Worm (Caenorhabditis elegans): ENCODE measurements around the gene M151.10.

M151.10 gene

DNA sequence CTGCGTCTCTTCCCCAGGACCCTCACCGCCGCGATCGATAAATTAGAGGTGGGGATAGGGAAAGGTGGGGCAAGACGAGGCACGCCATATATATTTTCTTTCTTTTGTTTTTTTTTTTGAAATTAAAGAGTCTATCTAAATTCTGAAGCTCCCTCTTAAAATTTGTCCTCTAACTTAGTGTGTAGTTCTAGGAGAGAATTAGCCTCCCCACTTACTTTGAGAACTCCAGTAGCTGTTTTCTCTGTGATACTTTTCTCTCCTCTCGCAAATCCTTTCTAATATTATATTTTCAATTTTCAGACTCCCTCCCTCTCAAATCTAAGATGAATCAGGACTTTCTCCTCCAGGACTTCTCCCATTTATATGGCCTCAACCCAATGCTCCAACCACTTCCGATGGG lies 18.1 kb downstream of the M151.10 start, which contains the start of gene M151.7:
Gene M151.7, plus strand, starts transcription at position 301 of the 400 bp plus-strand sequence.
- no peak for TF ChIP-seq nhr-20 (tag; optimal IDR thresholded peaks at IDR 0.05)
- TF ChIP-seq unc-98 (GFP tag; IDR thresholded peaks at IDR 0.05) = no peak
- no peak for TF ChIP-seq C34B4.2 (tag; optimal IDR thresholded peaks at IDR 0.05)
- no peak for TF ChIP-seq ceh-82 (tag; optimal IDR thresholded peaks at IDR 0.05)
- TF ChIP-seq fkh-8 (tag; optimal IDR thresholded peaks at IDR 0.05) = no peak
- TF ChIP-seq sup-37 (GFP tag; optimal IDR thresholded peaks at IDR 0.05) = no peak
- no peak for TF ChIP-seq blmp-1 (tag; optimal IDR thresholded peaks at IDR 0.05)
- TF ChIP-seq dpl-1 (GFP tag; optimal IDR thresholded peaks at IDR 0.05) = no peak
- TF ChIP-seq mef-2 (tag; optimal IDR thresholded peaks at IDR 0.05) = no peak
- TF ChIP-seq nhr-71 (tag; optimal IDR thresholded peaks at IDR 0.05) = no peak
- no peak for TF ChIP-seq snpc-4 (tag; optimal IDR thresholded peaks at IDR 0.05)
- no peak for TF ChIP-seq elt-2 (tag; optimal IDR thresholded peaks at IDR 0.05)
- TF ChIP-seq pqm-1 (tag; optimal IDR thresholded peaks at IDR 0.05) = no peak
- TF ChIP-seq nhr-85 (tag) = no peak
- no peak for TF ChIP-seq lin-39 (tag; optimal IDR thresholded peaks at IDR 0.05)
- no peak for TF ChIP-seq aha-1 (tag; optimal IDR thresholded peaks at IDR 0.05)
- no peak for TF ChIP-seq dsc-1 (tag; optimal IDR thresholded peaks at IDR 0.05)
- no peak for TF ChIP-seq nhr-76 (tag; optimal IDR thresholded peaks at IDR 0.05)
- TF ChIP-seq nhr-28 (tag; optimal IDR thresholded peaks at IDR 0.05) = no peak

DNA sequence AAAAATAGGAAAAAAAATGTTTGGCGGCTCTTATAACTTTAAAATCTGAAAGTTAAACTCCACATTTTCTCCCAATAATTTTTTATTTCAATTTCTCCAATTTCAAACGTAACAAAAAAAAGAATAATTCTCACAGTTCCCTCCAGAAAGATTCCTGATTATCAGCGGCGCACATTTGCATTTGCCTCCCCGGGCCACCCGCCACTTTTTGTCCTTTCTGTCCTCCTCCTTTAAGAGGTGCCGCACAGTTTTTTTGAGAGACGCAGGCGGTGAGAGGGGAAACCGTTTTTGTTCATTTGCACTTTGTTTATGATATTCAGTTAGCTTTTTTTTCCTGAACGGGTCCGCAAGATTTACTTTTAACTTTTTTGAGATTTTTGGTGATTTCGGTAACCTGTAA lies 19.2 kb downstream of the M151.10 start:
- TF ChIP-seq ceh-90 (tag; optimal IDR thresholded peaks at IDR 0.05) (no peak), blmp-1 (tag; optimal IDR thresholded peaks at IDR 0.05) (no peak), nhr-71 (tag; optimal IDR thresholded peaks at IDR 0.05) (no peak), nhr-77 (tag; optimal IDR thresholded peaks at IDR 0.05) (no peak), tlp-1 (tag; optimal IDR thresholded peaks at IDR 0.05) (no peak), C04F5.9 (tag; optimal IDR thresholded peaks at IDR 0.05) (no peak), nhr-47 (tag; optimal IDR thresholded peaks at IDR 0.05) (no peak), unc-130 (tag; optimal IDR thresholded peaks at IDR 0.05) (no peak), aha-1 (tag; optimal IDR thresholded peaks at IDR 0.05) (no peak), lir-3 (tag; optimal IDR thresholded peaks at IDR 0.05; ENCODE audit: poor library complexity) (no peak), nhr-28 (tag; optimal IDR thresholded peaks at IDR 0.05) (no peak), sptf-1 (tag; optimal IDR thresholded peaks at IDR 0.05) (no peak), dpl-1 (GFP tag; optimal IDR thresholded peaks at IDR 0.05) (no peak), aly-2 (tag; optimal IDR thresholded peaks at IDR 0.05) (no peak), pax-3 (tag; optimal IDR thresholded peaks at IDR 0.05) (no peak), mab-9 (GFP tag; IDR thresholded peaks at IDR 0.05) (no peak), snpc-4 (tag; optimal IDR thresholded peaks at IDR 0.05) (no peak), nhr-84 (tag; optimal IDR thresholded peaks at IDR 0.05) (no peak), ceh-63 (GFP tag; optimal IDR thresholded peaks at IDR 0.05) (no peak)

DNA sequence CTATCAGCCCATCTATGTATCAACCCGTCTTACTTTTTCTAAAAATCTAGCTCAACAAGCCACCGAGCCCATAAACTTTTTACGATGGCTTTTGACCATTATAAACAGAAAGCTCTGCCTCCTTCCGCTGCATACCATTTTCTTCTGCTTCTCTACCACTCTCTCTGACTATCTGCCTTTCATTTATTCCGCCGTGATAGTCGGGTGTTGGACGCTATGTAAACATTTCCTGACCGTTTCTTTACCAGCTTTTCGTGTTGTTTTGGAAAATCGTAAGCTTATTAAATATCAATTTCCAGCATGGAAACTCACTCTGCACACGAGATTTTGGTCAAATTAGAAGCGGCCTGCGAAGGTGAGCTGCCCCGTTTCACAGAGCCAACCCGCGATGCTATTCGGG lies 22.6 kb downstream of the M151.10 start, which contains the start of gene F40E12.1:
Gene F40E12.1, plus strand, starts transcription at position 301 of the 400 bp plus-strand sequence.
- TF ChIP-seq dpl-1 (GFP tag; optimal IDR thresholded peaks at IDR 0.05) (no peak), sup-37 (GFP tag; optimal IDR thresholded peaks at IDR 0.05) (no peak), nhr-84 (tag; optimal IDR thresholded peaks at IDR 0.05) (no peak), sox-4 (tag; optimal IDR thresholded peaks at IDR 0.05) (no peak), snpc-4 (tag; optimal IDR thresholded peaks at IDR 0.05) (no peak), nhr-11 (tag; optimal IDR thresholded peaks at IDR 0.05) (no peak), skn-1 (tag; optimal IDR thresholded peaks at IDR 0.05) (no peak), hlh-17 (GFP tag; optimal IDR thresholded peaks at IDR 0.05; ENCODE audit: borderline replicate concordance) (no peak), efl-3 (GFP tag; optimal IDR thresholded peaks at IDR 0.05) (no peak), hlh-4 (tag; optimal IDR thresholded peaks at IDR 0.05) (no peak), blmp-1 (tag; optimal IDR thresholded peaks at IDR 0.05) (no peak), rnt-1 (tag; optimal IDR thresholded peaks at IDR 0.05) (no peak)
